Fruit fly (Drosophila melanogaster): ENCODE results near the gene CG43348.

DNA sequence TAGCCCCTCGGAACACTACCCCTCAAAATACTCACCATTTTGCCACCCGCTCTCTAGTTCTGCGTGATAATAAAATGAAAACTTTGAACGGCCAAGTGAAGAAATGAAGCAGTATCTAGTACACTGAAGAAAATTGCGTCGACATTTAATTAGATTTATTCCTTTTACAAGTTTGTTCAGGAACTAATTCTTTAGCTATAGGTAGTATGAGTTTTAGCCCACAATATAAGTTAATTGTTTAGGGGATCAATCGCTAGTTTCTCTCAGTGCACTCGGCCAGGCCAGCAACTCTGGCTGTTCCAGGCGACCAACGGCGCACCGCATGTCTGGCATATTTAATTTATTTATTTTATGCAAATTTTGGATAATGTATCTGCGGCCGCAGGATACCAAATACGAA, 31.5 kb downstream of the CG43348 start:
- TF ChIP-seq br (GFP tag; optimal IDR thresholded peaks at IDR 0.05) (no peak), sage (GFP tag; optimal IDR thresholded peaks at IDR 0.05) (no peak), pan (optimal IDR thresholded peaks at IDR 0.05) (no peak), h (GFP tag; optimal IDR thresholded peaks at IDR 0.05) (no peak), dsf (GFP tag; optimal IDR thresholded peaks at IDR 0.05; ENCODE audit: borderline replicate concordance) (no peak), Myc (optimal IDR thresholded peaks at IDR 0.05) (no peak), psq (GFP tag; optimal IDR thresholded peaks at IDR 0.05) (no peak), usp (GFP tag; optimal IDR thresholded peaks at IDR 0.05) (no peak), Hr83 (GFP tag; optimal IDR thresholded peaks at IDR 0.05; ENCODE audit: poor library complexity, severe bottlenecking) (no peak)

Data from whole organism, wandering third instar larva.